Worm (Caenorhabditis elegans): ENCODE results near the gene mdmh-35.

Gene mdmh-35

DNA sequence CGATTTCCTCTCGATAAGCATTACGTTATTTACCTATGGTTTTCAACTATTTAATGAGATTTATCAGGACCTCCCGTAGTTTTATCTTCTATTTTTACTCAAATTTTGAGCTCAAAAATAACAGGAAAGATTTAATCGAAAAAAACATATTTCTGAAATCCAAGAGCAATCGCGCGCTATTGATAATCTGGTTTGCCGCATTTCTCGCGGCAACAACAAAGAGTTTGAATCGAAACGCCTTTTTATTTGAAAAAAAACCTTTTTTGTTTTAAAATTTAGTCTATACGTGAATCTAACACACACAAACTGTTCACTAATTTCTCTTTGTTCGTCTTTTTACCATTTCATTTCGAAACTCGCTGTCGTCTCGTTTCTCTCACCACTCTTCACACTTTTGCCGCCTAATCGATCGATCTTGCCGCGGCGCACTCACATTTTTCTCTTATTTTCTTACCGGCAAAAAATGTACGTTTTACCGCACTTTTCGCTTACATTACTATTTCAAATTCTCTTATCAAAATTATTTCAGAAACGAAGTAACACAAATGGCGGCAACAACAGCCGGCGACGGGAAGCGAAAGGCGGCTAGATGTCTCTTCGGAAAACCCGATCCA, 39.2 kb downstream of the mdmh-35 start, which contains the start of gene cki-2:
TSS of gene cki-2 (plus strand) at position 337 of the 614 bp plus-strand sequence.
- TF ChIP-seq zag-1 (tag; optimal IDR thresholded peaks at IDR 0.05) (no peak), gmeb-1 (tag; optimal IDR thresholded peaks at IDR 0.05) (no peak), unc-55 (GFP tag; optimal IDR thresholded peaks at IDR 0.05) (peak; percentile 23), sma-9 (GFP tag; optimal IDR thresholded peaks at IDR 0.05) (peak; percentile 26), sma-9 (tag; optimal IDR thresholded peaks at IDR 0.05) (no peak), elt-3 (tag; optimal IDR thresholded peaks at IDR 0.05) (no peak), nhr-25 (tag; optimal IDR thresholded peaks at IDR 0.05) (no peak), fos-1 (tag; optimal IDR thresholded peaks at IDR 0.05) (peak; percentile 43), ama-1 (optimal IDR thresholded peaks at IDR 0.05) (no peak), lsy-2 (tag; optimal IDR thresholded peaks at IDR 0.05) (peak in 1 of 2 experiments; percentile 45), mab-5 (tag; optimal IDR thresholded peaks at IDR 0.05) (no peak), C34F6.9 (tag; optimal IDR thresholded peaks at IDR 0.05) (peak; percentile 28)

DNA sequence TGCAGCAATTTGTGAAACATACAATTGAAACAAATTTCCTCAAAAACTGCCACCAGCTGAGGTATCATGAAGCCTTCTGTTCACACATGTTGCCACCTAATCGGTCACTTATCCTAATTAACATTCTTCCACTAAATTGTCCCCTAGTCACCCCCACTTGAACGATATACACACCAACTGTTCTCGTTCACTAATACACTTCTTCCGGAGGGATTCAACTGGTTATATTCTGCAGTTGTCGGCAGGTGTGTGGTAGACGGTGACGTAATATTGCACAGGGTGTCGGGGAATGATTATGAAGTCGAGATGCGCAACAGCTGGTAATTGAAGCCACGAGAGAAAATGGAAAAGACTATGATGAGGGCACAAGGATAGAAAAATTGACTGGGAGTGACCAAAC, 40.1 kb downstream of the mdmh-35 start:
- peak; percentile 34 for TF ChIP-seq nhr-129 (tag; optimal IDR thresholded peaks at IDR 0.05)
- no peak for TF ChIP-seq ama-1 (optimal IDR thresholded peaks at IDR 0.05)

DNA sequence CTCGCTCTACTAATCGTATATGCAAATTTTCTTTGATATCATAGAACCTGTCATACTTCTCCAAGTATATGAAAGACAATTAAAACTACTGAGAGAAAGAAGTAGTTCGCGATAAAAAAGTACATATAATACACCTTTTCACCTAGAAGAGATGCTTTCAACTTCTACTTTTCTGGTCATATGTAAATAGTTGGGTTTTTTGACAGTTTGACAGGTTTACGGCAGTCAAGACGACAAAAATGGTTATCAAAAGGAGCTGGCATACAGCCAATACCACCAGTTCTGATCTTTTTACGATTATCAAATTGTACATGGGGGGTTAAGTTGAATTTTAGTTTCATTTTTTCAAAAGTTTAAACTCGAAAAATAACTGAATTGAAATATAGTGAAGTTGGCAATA, 40.6 kb downstream of the mdmh-35 start:
- TF ChIP-seq fos-1 (tag; optimal IDR thresholded peaks at IDR 0.05) (peak; percentile 49), skn-1 (tag; optimal IDR thresholded peaks at IDR 0.05) (peak; percentile 30), lin-13 (GFP tag; optimal IDR thresholded peaks at IDR 0.05) (no peak), blmp-1 (tag; optimal IDR thresholded peaks at IDR 0.05; ENCODE audit: insufficient read depth) (no peak)

DNA sequence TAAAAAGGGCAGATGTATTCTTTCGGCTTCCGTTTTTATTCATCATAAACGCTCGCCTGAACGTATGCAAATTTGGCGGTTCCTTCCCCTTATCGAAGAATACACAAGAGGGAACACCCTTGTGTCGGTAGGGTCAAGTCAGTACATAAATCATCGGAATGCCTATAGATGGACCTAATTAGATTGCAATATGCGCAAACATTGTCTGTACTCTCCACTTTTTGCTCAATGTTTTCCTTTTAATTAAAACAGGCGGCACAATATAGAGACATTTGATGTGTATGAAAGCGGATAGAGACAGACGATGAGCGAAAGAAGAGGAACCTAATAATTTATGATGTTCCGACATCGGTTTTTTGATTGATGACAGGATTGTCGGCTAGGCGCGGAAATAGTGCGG, 41.3 kb downstream of the mdmh-35 start:
- TF ChIP-seq R02D3.7 (tag; optimal IDR thresholded peaks at IDR 0.05) (no peak), mab-5 (tag; optimal IDR thresholded peaks at IDR 0.05) (peak; percentile 49)

DNA sequence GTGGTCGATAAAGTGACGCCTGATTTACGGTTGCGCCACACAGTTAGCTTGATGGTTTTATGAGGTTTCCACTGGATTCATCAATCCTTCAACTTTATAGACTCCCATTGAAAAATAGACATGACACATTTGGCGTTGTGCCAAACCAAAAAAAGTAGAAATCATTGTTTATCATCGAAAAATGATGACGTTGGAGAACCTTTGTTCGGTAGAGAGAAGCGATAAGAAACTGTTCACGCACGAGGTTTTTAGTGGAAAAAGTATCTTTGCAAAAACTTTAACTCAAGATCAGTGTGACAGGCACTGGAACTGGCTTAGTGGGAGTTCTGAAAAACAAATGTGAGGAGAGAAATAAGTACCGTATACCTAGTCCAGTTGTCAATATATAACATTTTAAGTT, 41.9 kb downstream of the mdmh-35 start:
- no peak for TF ChIP-seq nhr-25 (tag; optimal IDR thresholded peaks at IDR 0.05)
- no peak for TF ChIP-seq nhr-23 (tag; optimal IDR thresholded peaks at IDR 0.05)
- TF ChIP-seq aly-2 (tag; optimal IDR thresholded peaks at IDR 0.05), result no peak
- peak; percentile 24 for TF ChIP-seq skn-1 (tag; optimal IDR thresholded peaks at IDR 0.05)
- no peak for TF ChIP-seq ceh-82 (tag; optimal IDR thresholded peaks at IDR 0.05)
- peak; percentile 26 for TF ChIP-seq fos-1 (tag; optimal IDR thresholded peaks at IDR 0.05)
- no peak for TF ChIP-seq ztf-1 (GFP tag; conservative IDR thresholded peaks at IDR 0.05)
- TF ChIP-seq unc-39 (tag; optimal IDR thresholded peaks at IDR 0.05), result no peak
- TF ChIP-seq nhr-6 (tag; optimal IDR thresholded peaks at IDR 0.05), result no peak

DNA sequence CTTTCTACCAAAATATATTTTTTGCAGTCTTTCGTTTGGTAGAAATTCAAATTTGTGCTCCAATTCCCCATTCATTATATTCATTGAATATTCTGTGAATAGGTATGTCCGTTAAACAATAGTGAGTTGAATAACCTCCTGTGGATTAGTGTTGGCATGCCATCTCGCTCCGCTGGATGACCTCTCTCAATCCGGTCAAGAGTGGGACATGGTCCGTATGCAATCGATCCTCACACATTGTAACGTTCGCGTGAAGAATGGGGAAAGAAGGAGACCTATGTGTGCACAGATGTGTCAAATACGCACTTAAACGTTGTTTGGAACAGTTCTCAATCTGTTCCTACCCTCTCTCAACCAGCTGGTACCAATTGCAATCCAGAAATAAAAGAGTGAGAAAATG, 42.3 kb downstream of the mdmh-35 start:
- TF ChIP-seq nhr-21 (tag; optimal IDR thresholded peaks at IDR 0.05) (no peak), snpc-4 (tag; optimal IDR thresholded peaks at IDR 0.05) (no peak), zag-1 (tag; optimal IDR thresholded peaks at IDR 0.05) (no peak), nhr-6 (tag; optimal IDR thresholded peaks at IDR 0.05) (no peak), alr-1 (tag; optimal IDR thresholded peaks at IDR 0.05) (no peak), peb-1 (tag; optimal IDR thresholded peaks at IDR 0.05) (no peak), mbf-1 (tag; optimal IDR thresholded peaks at IDR 0.05) (no peak), unc-39 (tag; optimal IDR thresholded peaks at IDR 0.05) (no peak), gmeb-1 (tag; optimal IDR thresholded peaks at IDR 0.05) (no peak), C34F6.9 (tag; optimal IDR thresholded peaks at IDR 0.05) (no peak), blmp-1 (tag; optimal IDR thresholded peaks at IDR 0.05; ENCODE audit: insufficient read depth) (no peak), nhr-12 (tag; optimal IDR thresholded peaks at IDR 0.05) (no peak), sem-4 (tag; optimal IDR thresholded peaks at IDR 0.05) (no peak), nhr-23 (tag; optimal IDR thresholded peaks at IDR 0.05) (no peak), sma-9 (GFP tag; optimal IDR thresholded peaks at IDR 0.05) (no peak), sma-9 (tag; optimal IDR thresholded peaks at IDR 0.05) (no peak), nhr-10 (tag; optimal IDR thresholded peaks at IDR 0.05) (no peak), mdl-1 (tag; optimal IDR thresholded peaks at IDR 0.05) (no peak)

All from whole organism, L2 larva.